Worm (Caenorhabditis elegans) whole organism, early embryonic: ENCODE measurements around the gene F33C8.4.

Experiments used
- F13C5.2 ChIP-seq: sonication (generic microtip); optimal IDR thresholded peaks from 2 replicates; lab custom pipeline; 2017; ENCODE audit warnings: mild to moderate bottlenecking, missing genetic modification characterization, inconsistent platforms, missing compliant biosample characterization
- ama-1 ChIP-seq: fragments of 150-350 bp; optimal IDR thresholded peaks from 2 replicates; lab custom pipeline; 2014
- ceh-13 ChIP-seq: fragments of 200-800 bp; sonication (Bioruptor generic); optimal IDR thresholded peaks from 2 replicates; lab custom pipeline; 2018; ENCODE audit warnings: mild to moderate bottlenecking, missing genetic modification characterization, missing compliant biosample characterization
- ets-7 ChIP-seq: sonication (generic microtip); optimal IDR thresholded peaks from 2 replicates; lab custom pipeline; 2016; ENCODE audit warnings: missing genotype, missing genetic modification characterization, missing compliant biosample characterization
- flt-1 ChIP-seq: fragments of 200-800 bp; sonication (Bioruptor generic); IDR thresholded peaks from 2 replicates; pipeline ENCODE4 v1.3.6; 2022; ENCODE audit warnings: missing genetic modification characterization, missing compliant biosample characterization
- hmbx-1 ChIP-seq: sonication (generic microtip); optimal IDR thresholded peaks from 2 replicates; lab custom pipeline; 2016; ENCODE audit warnings: mild to moderate bottlenecking, missing genetic modification characterization, missing compliant biosample characterization
- pes-1 ChIP-seq: fragments of 200-800 bp; sonication (Bioruptor generic); IDR thresholded peaks from 2 replicates; pipeline ENCODE4 v1.3.6; 2022; ENCODE audit warnings: missing genetic modification reagents, missing genetic modification characterization, missing compliant biosample characterization
- sea-1 ChIP-seq: fragments of 200-800 bp; sonication (Bioruptor generic); conservative IDR thresholded peaks from 2 replicates; pipeline ENCODE4 v1.3.6; 2022; ENCODE audit warnings: missing genetic modification characterization, missing compliant biosample characterization

The F33C8.4 gene

ce11 chrX:14783434-14784142 is 51.5 kb downstream of the F33C8.4 start:
- no peak for TF ChIP-seq ama-1
- no peak for TF ChIP-seq sea-1 (GFP tag; lab: Robert Waterston, UW)
- TF ChIP-seq hmbx-1: no peak
- TF ChIP-seq pes-1 (GFP tag; lab: Robert Waterston, UW): no peak
- TF ChIP-seq ets-7: no peak
- TF ChIP-seq flt-1 (GFP tag; lab: Robert Waterston, UW): no peak
- TF ChIP-seq ceh-13 (GFP tag; lab: Kevin White, UChicago): no peak
- no peak for TF ChIP-seq F13C5.2 (tag; lab: Kevin White, UChicago)
